Worm (Caenorhabditis elegans): ENCODE measurements around the gene T04C12.1.

T04C12.1 gene

ce11 chrV:11030675-11031074 is 28.4 kb downstream of the T04C12.1 start:
- no peak for TF ChIP-seq snpc-4 (tag; optimal IDR thresholded peaks at IDR 0.05)

DNA sequence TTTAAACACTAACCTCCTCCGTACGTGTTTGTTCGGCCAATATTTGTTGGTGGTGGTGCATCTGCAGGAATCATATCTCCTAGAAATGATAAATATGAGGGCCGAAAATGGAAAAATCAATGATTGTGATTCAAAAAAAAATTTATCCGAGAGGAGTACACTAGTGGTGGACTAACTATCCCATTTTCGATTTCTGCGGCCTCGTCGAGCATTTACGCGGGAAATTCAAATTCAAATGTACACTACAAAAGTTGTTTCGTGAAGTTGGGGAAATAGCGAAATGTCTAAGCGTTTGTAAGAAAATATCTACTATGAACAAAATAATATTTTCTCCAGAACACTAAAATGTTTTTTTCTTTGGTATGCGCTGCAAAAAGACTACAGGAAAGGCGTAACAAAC is 29.8 kb downstream of the T04C12.1 start:
- TF ChIP-seq jun-1 (tag; optimal IDR thresholded peaks at IDR 0.05) = peak; percentile 12
- peak; percentile 69 for TF ChIP-seq nhr-23 (tag; optimal IDR thresholded peaks at IDR 0.05)
- peak; percentile 43 for TF ChIP-seq ceh-28 (tag; optimal IDR thresholded peaks at IDR 0.05)
- TF ChIP-seq unc-39 (tag; optimal IDR thresholded peaks at IDR 0.05) = no peak
- peak; percentile 32 for TF ChIP-seq lin-39 (tag; optimal IDR thresholded peaks at IDR 0.05)
- no peak for TF ChIP-seq ztf-4 (tag; optimal IDR thresholded peaks at IDR 0.05)
- no peak for TF ChIP-seq skn-1 (tag; optimal IDR thresholded peaks at IDR 0.05)
- peak; percentile 23 for TF ChIP-seq nhr-25 (tag; optimal IDR thresholded peaks at IDR 0.05)
- TF ChIP-seq hmg-11 (tag; optimal IDR thresholded peaks at IDR 0.05) = peak; percentile 29
- peak; percentile 74 for TF ChIP-seq pha-4 (tag; optimal IDR thresholded peaks at IDR 0.05)
- peak; percentile 59 for TF ChIP-seq lin-15B (tag; optimal IDR thresholded peaks at IDR 0.05)
- TF ChIP-seq elt-1 (tag; optimal IDR thresholded peaks at IDR 0.05) = no peak
- no peak for TF ChIP-seq daf-12 (tag; optimal IDR thresholded peaks at IDR 0.05)
- peak; percentile 84 for TF ChIP-seq nhr-43 (tag; optimal IDR thresholded peaks at IDR 0.05; ENCODE audit: poor library complexity, severe bottlenecking)
- no peak for TF ChIP-seq nhr-28 (tag; optimal IDR thresholded peaks at IDR 0.05)
- TF ChIP-seq lsy-12 (tag; optimal IDR thresholded peaks at IDR 0.05) = peak; percentile 30
- TF ChIP-seq aly-2 (tag; optimal IDR thresholded peaks at IDR 0.05) = no peak
- peak; percentile 18 for TF ChIP-seq elt-2 (tag; optimal IDR thresholded peaks at IDR 0.05)
- peak; percentile 27 for TF ChIP-seq nfya-1 (tag; optimal IDR thresholded peaks at IDR 0.05; ENCODE audit: insufficient read depth)
- TF ChIP-seq ceh-82 (tag; optimal IDR thresholded peaks at IDR 0.05) = no peak
- TF ChIP-seq zag-1 (tag; optimal IDR thresholded peaks at IDR 0.05) = no peak
- TF ChIP-seq pqm-1 (tag; optimal IDR thresholded peaks at IDR 0.05) = no peak

DNA sequence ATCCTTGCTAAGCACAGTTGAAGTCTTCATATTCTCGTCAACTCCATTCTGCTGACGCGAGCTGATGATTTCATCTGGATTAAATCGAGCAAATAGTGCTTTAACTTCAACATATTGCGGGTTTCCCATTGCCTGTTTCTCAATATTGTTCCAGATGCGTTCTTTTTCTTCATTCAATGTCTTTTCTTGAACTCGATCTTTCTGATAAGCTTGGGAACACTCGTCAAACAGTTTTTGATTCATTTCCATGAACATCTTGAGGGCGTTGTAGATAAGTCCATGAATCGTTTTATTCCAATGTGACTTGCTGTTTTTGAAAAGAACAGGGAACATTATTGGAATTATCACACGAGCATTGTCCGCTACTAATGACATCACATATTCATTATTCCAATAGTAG is 31.3 kb downstream of the T04C12.1 start:
- no peak for TF ChIP-seq lin-15B (tag; optimal IDR thresholded peaks at IDR 0.05)
- no peak for TF ChIP-seq elt-3 (tag; optimal IDR thresholded peaks at IDR 0.05)
- no peak for TF ChIP-seq lin-39 (tag; optimal IDR thresholded peaks at IDR 0.05)
- no peak for TF ChIP-seq hmg-11 (tag; optimal IDR thresholded peaks at IDR 0.05)
- TF ChIP-seq skn-1 (tag; optimal IDR thresholded peaks at IDR 0.05) = no peak
- TF ChIP-seq mml-1 (tag; optimal IDR thresholded peaks at IDR 0.05) = no peak
- TF ChIP-seq eor-1 (tag; optimal IDR thresholded peaks at IDR 0.05) = no peak
- TF ChIP-seq nhr-77 (tag; optimal IDR thresholded peaks at IDR 0.05) = no peak
- TF ChIP-seq ceh-9 (tag; optimal IDR thresholded peaks at IDR 0.05) = no peak
- no peak for TF ChIP-seq ceh-16 (tag; optimal IDR thresholded peaks at IDR 0.05)
- no peak for TF ChIP-seq nhr-76 (tag; optimal IDR thresholded peaks at IDR 0.05)
- no peak for TF ChIP-seq fos-1 (tag; optimal IDR thresholded peaks at IDR 0.05)
- no peak for TF ChIP-seq nhr-28 (tag; optimal IDR thresholded peaks at IDR 0.05)
- no peak for TF ChIP-seq lsy-12 (tag; optimal IDR thresholded peaks at IDR 0.05)

- TF ChIP-seq ztf-11 (tag; optimal IDR thresholded peaks at IDR 0.05) (no peak), snpc-4 (tag; optimal IDR thresholded peaks at IDR 0.05) (no peak), ZK546.5 (tag; optimal IDR thresholded peaks at IDR 0.05) (no peak)
Observed at ce11 chrV:11022817-11023216, 36.3 kb downstream of the T04C12.1 start, which contains the start of the genes C13G3.12 and hot-6. C13G3.12 (minus strand) TSS chrV:11022917. hot-6 (minus strand) TSS chrV:11022937.

- TF ChIP-seq nhr-12 (tag; optimal IDR thresholded peaks at IDR 0.05) (no peak), ceh-28 (tag; optimal IDR thresholded peaks at IDR 0.05) (no peak), lin-15B (tag; optimal IDR thresholded peaks at IDR 0.05) (no peak), aly-2 (tag; optimal IDR thresholded peaks at IDR 0.05) (no peak), fos-1 (tag; optimal IDR thresholded peaks at IDR 0.05) (no peak), ztf-4 (tag; optimal IDR thresholded peaks at IDR 0.05) (no peak), pha-4 (tag; optimal IDR thresholded peaks at IDR 0.05) (no peak), elt-3 (tag; optimal IDR thresholded peaks at IDR 0.05) (no peak), R02D3.7 (tag; optimal IDR thresholded peaks at IDR 0.05) (no peak), nhr-77 (tag; optimal IDR thresholded peaks at IDR 0.05) (no peak), nfya-1 (tag; optimal IDR thresholded peaks at IDR 0.05; ENCODE audit: insufficient read depth) (no peak), ceh-16 (tag; optimal IDR thresholded peaks at IDR 0.05) (no peak), ama-1 (optimal IDR thresholded peaks at IDR 0.05) (no peak), nhr-23 (tag; optimal IDR thresholded peaks at IDR 0.05) (no peak), nhr-11 (tag; optimal IDR thresholded peaks at IDR 0.05) (no peak)
Observed at ce11 chrV:11016846-11017553, 42.1 kb downstream of the T04C12.1 start.
